Fruit fly (Drosophila melanogaster) whole organism, wandering third instar larva: ENCODE measurements around the gene CG13907.
"Not testable (repeated sequence)": the region's sequence is repeated elsewhere in the genome, so short reads cannot be mapped to it uniquely, and the experiment has no call there.

ENCODE experiments used
- Abd-B ChIP-seq: fragments of >200 bp; optimal IDR thresholded peaks from 2 replicates; lab custom pipeline; 2017; ENCODE audit warnings: missing biosample characterization, missing genetic modification characterization
- CG32264 ChIP-seq: fragments of 200-800 bp; sonication (Bioruptor generic); optimal IDR thresholded peaks from 2 replicates; lab custom pipeline; 2016; ENCODE audit warnings: missing biosample characterization, missing genetic modification characterization
- CG9705 ChIP-seq: fragments of 200-800 bp; sonication (Bioruptor generic); optimal IDR thresholded peaks from 2 replicates; lab custom pipeline; 2018; ENCODE audit warnings: missing biosample characterization, mild to moderate bottlenecking, missing genetic modification characterization
- CrebA ChIP-seq: fragments of 200-800 bp; sonication (Bioruptor generic); optimal IDR thresholded peaks from 2 replicates; lab custom pipeline; 2016; ENCODE audit warnings: missing biosample characterization, mild to moderate bottlenecking, missing genetic modification characterization, borderline replicate concordance
- Dfd ChIP-seq: fragments of >200 bp; optimal IDR thresholded peaks from 2 replicates; lab custom pipeline; 2017; ENCODE audit warnings: missing biosample characterization, missing genetic modification characterization
- Dif ChIP-seq: fragments of 200-275, 200-300 bp; sonication (Bioruptor generic); optimal IDR thresholded peaks from 2 replicates; lab custom pipeline; 2018; ENCODE audit warnings: missing biosample characterization, missing genetic modification characterization; ENCODE audit not compliant: partially characterized antibody
- GATAd ChIP-seq: sonication (Bioruptor generic); optimal IDR thresholded peaks from 2 replicates; lab custom pipeline; 2016; ENCODE audit warnings: missing biosample characterization, missing genetic modification characterization
- HLH106 ChIP-seq: fragments of 200-800 bp; optimal IDR thresholded peaks from 3 replicates; lab custom pipeline; 2019; ENCODE audit warnings: missing biosample characterization, mild to moderate bottlenecking, missing genetic modification characterization, moderate library complexity
- Hnf4 ChIP-seq: fragments of 200-800 bp; sonication (Bioruptor generic); optimal IDR thresholded peaks from 2 replicates; lab custom pipeline; 2016; ENCODE audit warnings: missing biosample characterization, mild to moderate bottlenecking, missing genetic modification characterization
- Hr78 ChIP-seq: fragments of >200 bp; optimal IDR thresholded peaks from 2 replicates; lab custom pipeline; 2017; ENCODE audit warnings: missing biosample characterization, missing genetic modification characterization
- Hr83 ChIP-seq: fragments of 200-300 bp; sonication (Bioruptor generic); optimal IDR thresholded peaks from 2 replicates; lab custom pipeline; 2016; ENCODE audit warnings: missing biosample characterization, mild to moderate bottlenecking, missing genetic modification characterization, moderate library complexity; ENCODE audit not compliant: poor library complexity, severe bottlenecking
- Mio ChIP-seq: sonication (Bioruptor generic); optimal IDR thresholded peaks from 2 replicates; lab custom pipeline; 2016; ENCODE audit warnings: missing biosample characterization, missing genetic modification characterization
- Myc ChIP-seq: fragments of >200 bp; optimal IDR thresholded peaks from 2 replicates; lab custom pipeline; 2017
- N ChIP-seq: fragments of >200 bp; optimal IDR thresholded peaks from 2 replicates; lab custom pipeline; 2018; ENCODE audit warnings: missing biosample characterization, missing external identifiers, missing genetic modification characterization
- OdsH ChIP-seq: fragments of 200-800 bp; sonication (Bioruptor generic); optimal IDR thresholded peaks from 2 replicates; lab custom pipeline; 2016; ENCODE audit warnings: missing biosample characterization, mild to moderate bottlenecking, missing genetic modification characterization
- Rel ChIP-seq, 2 experiments: fragments of 200-800 bp; sonication (Bioruptor generic) in 1 of 2; optimal IDR thresholded peaks; 2 replicates in 1 of 2; 3 replicates in 1 of 2; lab custom pipeline; 2016 to 2019; ENCODE audit warnings: mild to moderate bottlenecking in 2 of 2, missing biosample characterization in 2 of 2, missing genetic modification characterization in 2 of 2, moderate library complexity in 1 of 2
- Sp1 ChIP-seq: fragments of 200-800 bp; sonication (Bioruptor generic); optimal IDR thresholded peaks from 3 replicates; lab custom pipeline; 2019; ENCODE audit warnings: missing biosample characterization, mild to moderate bottlenecking, missing genetic modification characterization, moderate library complexity
- br ChIP-seq: fragments of 200-800 bp; sonication (Bioruptor generic); optimal IDR thresholded peaks from 2 replicates; lab custom pipeline; 2016; ENCODE audit warnings: missing biosample characterization, missing genetic modification characterization
- brk ChIP-seq: fragments of 200-800 bp; sonication (Bioruptor generic); optimal IDR thresholded peaks from 2 replicates; lab custom pipeline; 2016; ENCODE audit warnings: missing biosample characterization, mild to moderate bottlenecking, missing genetic modification characterization
- dl ChIP-seq, 2 experiments: fragments of 175-275, 200-275 bp in 1 of 2; fragments of 200-275 bp in 1 of 2; sonication (Bioruptor generic); optimal IDR thresholded peaks; lab custom pipeline; 2018; ENCODE audit warnings: mild to moderate bottlenecking in 2 of 2, missing biosample characterization in 2 of 2, missing genetic modification characterization in 2 of 2, moderate library complexity in 2 of 2; ENCODE audit not compliant: partially characterized antibody in 2 of 2, insufficient read depth in 1 of 2
- dmrt93B ChIP-seq: fragments of 200-800 bp; sonication (Bioruptor generic); optimal IDR thresholded peaks from 2 replicates; lab custom pipeline; 2018; ENCODE audit warnings: missing biosample characterization, mild to moderate bottlenecking, missing genetic modification characterization
- dsf ChIP-seq: sonication (Bioruptor generic); optimal IDR thresholded peaks from 2 replicates; lab custom pipeline; 2016; ENCODE audit warnings: missing biosample characterization, missing genetic modification characterization, borderline replicate concordance
- ey ChIP-seq: fragments of 200-800 bp; sonication (Bioruptor generic); optimal IDR thresholded peaks from 2 replicates; lab custom pipeline; 2016; ENCODE audit warnings: missing biosample characterization, missing genetic modification characterization
- foxo ChIP-seq, 2 experiments: fragments of 200-800 bp; sonication (Bioruptor generic); optimal IDR thresholded peaks; 2 replicates in 1 of 2; 3 replicates in 1 of 2; lab custom pipeline; 2016 to 2017; ENCODE audit warnings: missing biosample characterization in 2 of 2, missing genetic modification characterization in 2 of 2
- fru ChIP-seq: fragments of 200-800 bp; sonication (Bioruptor generic); optimal IDR thresholded peaks from 3 replicates; lab custom pipeline; 2016; ENCODE audit warnings: missing biosample characterization, mild to moderate bottlenecking, missing genetic modification characterization
- h ChIP-seq: fragments of 200-800 bp; sonication (Bioruptor generic); optimal IDR thresholded peaks from 3 replicates; lab custom pipeline; 2016; ENCODE audit warnings: missing biosample characterization, mild to moderate bottlenecking, missing genetic modification characterization
- jim ChIP-seq: fragments of 175-275, 200-325 bp; sonication (Bioruptor generic); optimal IDR thresholded peaks from 2 replicates; lab custom pipeline; 2016; ENCODE audit warnings: missing biosample characterization, mild to moderate bottlenecking, missing genetic modification characterization
- lola ChIP-seq: fragments of >200 bp; optimal IDR thresholded peaks from 2 replicates; lab custom pipeline; 2017; ENCODE audit warnings: missing biosample characterization, missing genetic modification characterization
- pan ChIP-seq: fragments of >200 bp; optimal IDR thresholded peaks from 2 replicates; lab custom pipeline; 2017
- psq ChIP-seq: fragments of 200-800 bp; sonication (Bioruptor generic); optimal IDR thresholded peaks from 3 replicates; lab custom pipeline; 2017; ENCODE audit warnings: missing biosample characterization, mild to moderate bottlenecking, missing genetic modification characterization, moderate library complexity
- rgr ChIP-seq: fragments of 200-800 bp; sonication (Bioruptor generic); optimal IDR thresholded peaks from 3 replicates; lab custom pipeline; 2016; ENCODE audit warnings: missing biosample characterization, mild to moderate bottlenecking, missing genetic modification characterization
- sage ChIP-seq: fragments of 200-800 bp; sonication (Bioruptor generic); optimal IDR thresholded peaks from 2 replicates; lab custom pipeline; 2016; ENCODE audit warnings: missing biosample characterization, mild to moderate bottlenecking, missing genetic modification characterization
- sv ChIP-seq: fragments of 200-800 bp; sonication (Bioruptor generic); optimal IDR thresholded peaks from 3 replicates; lab custom pipeline; 2016; ENCODE audit warnings: missing biosample characterization, missing genetic modification characterization
- tai ChIP-seq: sonication (Bioruptor generic); optimal IDR thresholded peaks from 2 replicates; lab custom pipeline; 2016; ENCODE audit warnings: missing biosample characterization, missing genetic modification characterization
- usp ChIP-seq: fragments of >200 bp; optimal IDR thresholded peaks from 2 replicates; lab custom pipeline; 2017; ENCODE audit warnings: missing biosample characterization, missing genetic modification characterization
- woc ChIP-seq: sonication (Bioruptor generic); optimal IDR thresholded peaks from 2 replicates; lab custom pipeline; 2016; ENCODE audit warnings: missing biosample characterization, mild to moderate bottlenecking, missing genetic modification characterization

The CG13907 gene

dm6 chr3L:865096-865495, 16.7 kb downstream of the CG13907 start, which contains the start of gene CG12502:
Gene CG12502 (plus strand): TSS chr3L:865396.
- not testable (repeated sequence) for TF ChIP-seq Mio (GFP tag; lab: Kevin White, UChicago); sv; h

dm6 chr3L:857063-858015, 24.5 kb downstream of the CG13907 start, which contains the start of gene dpr20:
Gene dpr20 (minus strand): TSS chr3L:857248.
- TF ChIP-seq CG9705 (GFP tag; lab: Kevin White, UChicago), result peak; percentile 20
- TF ChIP-seq dl (GFP tag; optimal IDR thresholded peaks at IDR 0.05; lab: Kevin White, UChicago; ENCODE audit: insufficient read depth in 1 of 2, partially characterized antibody in 2 of 2), result no peak
- TF ChIP-seq usp (GFP tag; lab: Kevin White, UChicago), result no peak
- no peak for TF ChIP-seq Abd-B (GFP tag; lab: Kevin White, UChicago)
- peak; percentile 42 for TF ChIP-seq br
- TF ChIP-seq Rel (GFP tag; optimal IDR thresholded peaks at IDR 0.05; lab: Kevin White, UChicago), result no peak
- peak; percentile 32 for TF ChIP-seq Rel (tag; optimal IDR thresholded peaks at IDR 0.05; lab: Kevin White, UChicago)
- no peak for TF ChIP-seq Dif (GFP tag; lab: Kevin White, UChicago)
- no peak for TF ChIP-seq Hr83 (GFP tag; lab: Kevin White, UChicago)
- TF ChIP-seq sage (GFP tag; lab: Kevin White, UChicago), result no peak
- peak; percentile 76 for TF ChIP-seq h
- TF ChIP-seq rgr (GFP tag; lab: Kevin White, UChicago), result peak; percentile 67
- TF ChIP-seq OdsH (GFP tag; lab: Kevin White, UChicago), result peak; percentile 37
- peak; percentile 57 for TF ChIP-seq fru (GFP tag; lab: Kevin White, UChicago)
- no peak for TF ChIP-seq Dfd (GFP tag; lab: Kevin White, UChicago)
- peak; percentile 48 for TF ChIP-seq Sp1 (GFP tag; lab: Kevin White, UChicago)
- TF ChIP-seq ey (GFP tag; lab: Kevin White, UChicago), result peak; percentile 62
- TF ChIP-seq HLH106 (tag; lab: Kevin White, UChicago), result peak; percentile 73
- TF ChIP-seq CG32264 (GFP tag; lab: Kevin White, UChicago), result peak; percentile 35
- no peak for TF ChIP-seq brk
- TF ChIP-seq Myc (lab: Kevin White, UChicago), result no peak
- no peak for TF ChIP-seq CrebA (GFP tag; lab: Kevin White, UChicago)
- TF ChIP-seq GATAd (GFP tag; lab: Kevin White, UChicago), result no peak
- TF ChIP-seq jim, result no peak
- no peak for TF ChIP-seq lola (GFP tag; lab: Kevin White, UChicago)
- peak; percentile 32 for TF ChIP-seq Hnf4
- peak; percentile 57 for TF ChIP-seq sv
- TF ChIP-seq Mio (GFP tag; lab: Kevin White, UChicago), result no peak
- no peak for TF ChIP-seq tai (GFP tag; lab: Kevin White, UChicago)
- peak; percentile 26 for TF ChIP-seq psq (GFP tag; lab: Kevin White, UChicago)
- TF ChIP-seq dmrt93B (GFP tag; lab: Kevin White, UChicago), result peak; percentile 6
- TF ChIP-seq pan, result no peak
- no peak for TF ChIP-seq Hr78 (GFP tag; lab: Kevin White, UChicago)
- peak; percentile 43 for TF ChIP-seq woc (GFP tag; lab: Kevin White, UChicago)
- TF ChIP-seq dsf (GFP tag; lab: Kevin White, UChicago), result no peak
- no peak for TF ChIP-seq N (GFP tag; lab: Kevin White, UChicago)
- peak in 1 of 2 experiments; percentile 70 for TF ChIP-seq foxo (GFP tag; optimal IDR thresholded peaks at IDR 0.05; lab: Kevin White, UChicago)
